Worm (Caenorhabditis elegans) whole organism, dauer: ENCODE results near the gene M01F1.4.

ENCODE experiments used
- unc-62 ChIP-seq: sonication (generic microtip); optimal IDR thresholded peaks from 2 replicates; lab custom pipeline; 2017; ENCODE audit warnings: missing biosample characterization, missing genetic modification reagents, missing genetic modification characterization

Gene M01F1.4

ce11 chrIII:3523363-3523762 lies 13.5 kb upstream of the M01F1.4 start:
- TF ChIP-seq unc-62 (GFP tag; lab: Kevin White, UChicago): no peak

- no peak for TF ChIP-seq unc-62 (GFP tag; lab: Kevin White, UChicago)
These were observed 10.6 kb upstream of the M01F1.4 start for ce11 chrIII:3520417-3520816.

ce11 chrIII:3519505-3519904 lies 9.7 kb upstream of the M01F1.4 start, which contains the start of gene hmit-1.3:
Gene hmit-1.3 (minus strand): TSS chrIII:3519607.
- TF ChIP-seq unc-62 (GFP tag; lab: Kevin White, UChicago): no peak

- TF ChIP-seq unc-62 (GFP tag; lab: Kevin White, UChicago): no peak
These were observed 2.0 kb upstream of the M01F1.4 start for ce11 chrIII:3511808-3512207.

ce11 chrIII:3505051-3505548 lies 4.7 kb downstream of the M01F1.4 start, which contains the start of gene lias-1:
Gene lias-1 (minus strand): TSS chrIII:3505101.
- no peak for TF ChIP-seq unc-62 (GFP tag; lab: Kevin White, UChicago)

ce11 chrIII:3504239-3504638 lies 5.6 kb downstream of the M01F1.4 start:
- TF ChIP-seq unc-62 (GFP tag; lab: Kevin White, UChicago): no peak

ce11 chrIII:3503286-3503685 lies 6.5 kb downstream of the M01F1.4 start, which contains the start of gene rpl-16:
Gene rpl-16 (minus strand): TSS chrIII:3503604.
- no peak for TF ChIP-seq unc-62 (GFP tag; lab: Kevin White, UChicago)

ce11 chrIII:3502215-3502838 lies 7.5 kb downstream of the M01F1.4 start, which contains the start of gene M01F1.8:
Gene M01F1.8 (minus strand): TSS chrIII:3502549.
- no peak for TF ChIP-seq unc-62 (GFP tag; lab: Kevin White, UChicago)

- no peak for TF ChIP-seq unc-62 (GFP tag; lab: Kevin White, UChicago)
These were observed 10.0 kb downstream of the M01F1.4 start for ce11 chrIII:3499850-3500249.

ce11 chrIII:3498957-3499356 lies 10.9 kb downstream of the M01F1.4 start, which contains the start of gene M01F1.9:
Gene M01F1.9 (minus strand): TSS chrIII:3499057.
- TF ChIP-seq unc-62 (GFP tag; lab: Kevin White, UChicago): no peak

- no peak for TF ChIP-seq unc-62 (GFP tag; lab: Kevin White, UChicago)
These were observed 16.7 kb downstream of the M01F1.4 start, which contains the start of gene gly-14 for ce11 chrIII:3493138-3493537. Gene gly-14 (minus strand): TSS chrIII:3493238.

ce11 chrIII:3488224-3488623 lies 21.6 kb downstream of the M01F1.4 start, which contains the start of gene C34C12.7:
Gene C34C12.7 (minus strand): TSS chrIII:3488341.
- TF ChIP-seq unc-62 (GFP tag; lab: Kevin White, UChicago): no peak

ce11 chrIII:3487133-3487532 lies 22.7 kb downstream of the M01F1.4 start:
- no peak for TF ChIP-seq unc-62 (GFP tag; lab: Kevin White, UChicago)

ce11 chrIII:3486055-3486454 lies 23.8 kb downstream of the M01F1.4 start:
- TF ChIP-seq unc-62 (GFP tag; lab: Kevin White, UChicago): no peak

ce11 chrIII:3484995-3485394 lies 24.8 kb downstream of the M01F1.4 start:
- TF ChIP-seq unc-62 (GFP tag; lab: Kevin White, UChicago): no peak

- no peak for TF ChIP-seq unc-62 (GFP tag; lab: Kevin White, UChicago)
These were observed 27.5 kb downstream of the M01F1.4 start, which contains the start of gene C34C12.6 for ce11 chrIII:3482291-3482690. Gene C34C12.6 (plus strand): TSS chrIII:3482591.

ce11 chrIII:3480950-3481349 lies 28.9 kb downstream of the M01F1.4 start:
- TF ChIP-seq unc-62 (GFP tag; lab: Kevin White, UChicago): no peak
